Fruit fly (Drosophila melanogaster): Measurements from ENCODE around the gene Mkp.

Mkp gene

DNA sequence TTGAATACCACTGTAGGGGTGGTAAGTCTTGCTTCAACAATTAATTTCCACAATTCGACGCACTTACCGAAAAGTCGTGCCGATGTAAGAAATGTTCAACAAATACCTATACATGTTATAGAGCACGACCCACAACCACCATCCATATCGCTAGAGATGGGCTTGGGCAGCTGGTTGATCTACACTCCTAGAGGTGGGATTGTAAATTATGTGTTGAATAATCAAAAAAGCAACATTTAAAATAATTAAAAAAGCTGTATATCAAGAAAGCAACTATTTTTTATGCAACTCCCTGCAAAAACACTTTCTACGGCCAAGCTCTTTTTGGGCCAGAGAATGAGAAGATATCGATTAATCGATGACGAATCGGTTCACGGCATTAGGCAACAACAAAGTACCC lies at the start of gene Mkp, which contains the start of the genes CG34140 and Mtch (continued):
- TF ChIP-seq phol (tag; optimal IDR thresholded peaks at IDR 0.05): peak; percentile 89
- peak; percentile 56 for TF ChIP-seq CG6765 (GFP tag; optimal IDR thresholded peaks at IDR 0.05)
- TF ChIP-seq CG13775 (GFP tag; optimal IDR thresholded peaks at IDR 0.05): peak; percentile 87
- TF ChIP-seq Fer1 (GFP tag; optimal IDR thresholded peaks at IDR 0.05): peak; percentile 84
- TF ChIP-seq fd3F (GFP tag; optimal IDR thresholded peaks at IDR 0.05): peak; percentile 71
- peak; percentile 71 for TF ChIP-seq CG11398 (GFP tag; optimal IDR thresholded peaks at IDR 0.05)
- peak; percentile 70 for TF ChIP-seq slp2 (GFP tag; optimal IDR thresholded peaks at IDR 0.05)
- peak; percentile 69 for TF ChIP-seq fd96Cb (tag; optimal IDR thresholded peaks at IDR 0.05)
- no peak for TF ChIP-seq CG13624 (GFP tag; optimal IDR thresholded peaks at IDR 0.05)
- peak; percentile 48 for TF ChIP-seq CG14965 (GFP tag; optimal IDR thresholded peaks at IDR 0.05; ENCODE audit: borderline replicate concordance)
- peak; percentile 88 for TF ChIP-seq CG18599 (GFP tag; optimal IDR thresholded peaks at IDR 0.05)
- peak; percentile 69 for TF ChIP-seq ab (GFP tag; optimal IDR thresholded peaks at IDR 0.05)
- TF ChIP-seq Oaz (GFP tag; IDR thresholded peaks at IDR 0.05): 0 out of 2 replicates have a peak, but pooled peaks have one; percentile 39
- TF ChIP-seq CG34422 (GFP tag; IDR thresholded peaks at IDR 0.05): peak; percentile 89
- no peak for TF ChIP-seq pita (GFP tag; optimal IDR thresholded peaks at IDR 0.05)
- TF ChIP-seq CG33213 (GFP tag; optimal IDR thresholded peaks at IDR 0.05): peak; percentile 92
- peak; percentile 65 for TF ChIP-seq CG4730 (GFP tag; IDR thresholded peaks at IDR 0.05)
- peak; percentile 89 for TF ChIP-seq CG8944 (GFP tag; optimal IDR thresholded peaks at IDR 0.05)
- no peak for TF ChIP-seq CG17612 (GFP tag; IDR thresholded peaks at IDR 0.05)
- TF ChIP-seq Dbx (GFP tag; IDR thresholded peaks at IDR 0.05): peak; percentile 89
- TF ChIP-seq fru (optimal IDR thresholded peaks at IDR 0.05): no peak
- peak; percentile 60; the same call in 1 of the 2 replicates for TF ChIP-seq peb (GFP tag; IDR thresholded peaks at IDR 0.05)
- TF ChIP-seq E2f2 (GFP tag; IDR thresholded peaks at IDR 0.05): peak; percentile 70
- TF ChIP-seq CG33557 (GFP tag; optimal IDR thresholded peaks at IDR 0.05): peak; percentile 74
- no peak for TF ChIP-seq CG4707 (GFP tag; optimal IDR thresholded peaks at IDR 0.05)
- TF ChIP-seq ara (GFP tag; IDR thresholded peaks at IDR 0.05): peak; percentile 79
- no peak for TF ChIP-seq CTCF (GFP tag; optimal IDR thresholded peaks at IDR 0.05)
- TF ChIP-seq ems (GFP tag; optimal IDR thresholded peaks at IDR 0.05): peak; percentile 68
- peak; percentile 74 for TF ChIP-seq CG1233 (GFP tag; optimal IDR thresholded peaks at IDR 0.05)
- peak; percentile 98 for TF ChIP-seq Scr (GFP tag; IDR thresholded peaks at IDR 0.05; ENCODE audit: partially characterized antibody)
- TF ChIP-seq unpg (GFP tag; optimal IDR thresholded peaks at IDR 0.05): no peak
- TF ChIP-seq E2f1 (GFP tag; IDR thresholded peaks at IDR 0.05): peak; percentile 77
- TF ChIP-seq CG7271 (tag; optimal IDR thresholded peaks at IDR 0.05): peak; percentile 70
- TF ChIP-seq CG2889 (GFP tag; IDR thresholded peaks at IDR 0.05): peak; percentile 70
- TF ChIP-seq dmrt99B (tag; optimal IDR thresholded peaks at IDR 0.05): no peak
- peak; percentile 64 for TF ChIP-seq chm (GFP tag; IDR thresholded peaks at IDR 0.05)
- TF ChIP-seq bigmax (GFP tag; optimal IDR thresholded peaks at IDR 0.05): no peak
- 0 out of 3 replicates have a peak, but pooled peaks have one; percentile 25 for TF ChIP-seq CG3726 (GFP tag; IDR thresholded peaks at IDR 0.05)
- TF ChIP-seq so (GFP tag; IDR thresholded peaks at IDR 0.05): peak; percentile 63; the same call in 1 of the 3 replicates
- no peak for TF ChIP-seq CG31441 (GFP tag; IDR thresholded peaks at IDR 0.05)
- TF ChIP-seq lbe (GFP tag; optimal IDR thresholded peaks at IDR 0.05): peak; percentile 93
- no peak for TF ChIP-seq CG3407 (GFP tag; optimal IDR thresholded peaks at IDR 0.05)
- TF ChIP-seq crp (GFP tag; optimal IDR thresholded peaks at IDR 0.05): peak; percentile 38 to 85
- TF ChIP-seq Hr3 (GFP tag; optimal IDR thresholded peaks at IDR 0.05): peak; percentile 85
- TF ChIP-seq CG34376 (GFP tag; optimal IDR thresholded peaks at IDR 0.05): peak; percentile 69
- no peak for TF ChIP-seq Dfd (GFP tag; optimal IDR thresholded peaks at IDR 0.05)
- TF ChIP-seq CG16863 (GFP tag; optimal IDR thresholded peaks at IDR 0.05): peak; percentile 85
- peak; percentile 44 for TF ChIP-seq CG30431 (GFP tag; optimal IDR thresholded peaks at IDR 0.05)
- peak; percentile 89 for TF ChIP-seq pum (GFP tag; optimal IDR thresholded peaks at IDR 0.05)
- TF ChIP-seq CG14667 (GFP tag; IDR thresholded peaks at IDR 0.05): peak; percentile 70
- TF ChIP-seq NFAT (GFP tag; IDR thresholded peaks at IDR 0.05): peak; percentile 76; the same call in 1 of the 2 replicates
- TF ChIP-seq Ravus (GFP tag; IDR thresholded peaks at IDR 0.05): peak; percentile 25; the same call in 1 of the 2 replicates
- TF ChIP-seq h (optimal IDR thresholded peaks at IDR 0.05): no peak

Measured in whole organism, embryonic.